Fruit fly (Drosophila melanogaster): Measurements from ENCODE around the gene Jig.

The Jig gene

dm6 chr3R:14575718-14576187, 15.0 kb downstream of the Jig start, which contains the start of gene CG7987 (continued):
- peak; percentile 94 for TF ChIP-seq CG17385 (GFP tag; optimal IDR thresholded peaks at IDR 0.05)
- TF ChIP-seq CG11456 (GFP tag; IDR thresholded peaks at IDR 0.05): 0 out of 3 replicates have a peak, but pooled peaks have one; percentile 3
- TF ChIP-seq kah (GFP tag; optimal IDR thresholded peaks at IDR 0.05): peak; percentile 78
- no peak for TF ChIP-seq onecut (GFP tag; IDR thresholded peaks at IDR 0.05)
- no peak for TF ChIP-seq Nf-YB (GFP tag; optimal IDR thresholded peaks at IDR 0.05)
- no peak for TF ChIP-seq Camta (GFP tag; optimal IDR thresholded peaks at IDR 0.05)
- TF ChIP-seq CG11085 (GFP tag; IDR thresholded peaks at IDR 0.05): no peak
- 0 out of 2 replicates have a peak, but pooled peaks have one; percentile 9 for TF ChIP-seq Rx (GFP tag; IDR thresholded peaks at IDR 0.05)
- TF ChIP-seq Optix (GFP tag; IDR thresholded peaks at IDR 0.05): no peak
- TF ChIP-seq E2f2 (GFP tag; IDR thresholded peaks at IDR 0.05): peak; percentile 84
- no peak for TF ChIP-seq NC2β (GFP tag; optimal IDR thresholded peaks at IDR 0.05)
- TF ChIP-seq CG33213 (GFP tag; optimal IDR thresholded peaks at IDR 0.05): peak; percentile 23
- TF ChIP-seq gro (GFP tag; optimal IDR thresholded peaks at IDR 0.05): peak; percentile 12
- TF ChIP-seq Hmx (GFP tag; optimal IDR thresholded peaks at IDR 0.05): no peak
- TF ChIP-seq CG3281 (GFP tag; optimal IDR thresholded peaks at IDR 0.05): no peak
- TF ChIP-seq MBD-R2 (GFP tag; IDR thresholded peaks at IDR 0.05): peak; percentile 25
- TF ChIP-seq MESR4 (GFP tag; optimal IDR thresholded peaks at IDR 0.05): peak; percentile 49
- 0 out of 2 replicates have a peak, but pooled peaks have one; percentile 15 for TF ChIP-seq sob (GFP tag; IDR thresholded peaks at IDR 0.05)
- peak; percentile 88 for TF ChIP-seq stwl (tag; optimal IDR thresholded peaks at IDR 0.05)
- TF ChIP-seq Rfx (GFP tag; IDR thresholded peaks at IDR 0.05): peak; percentile 64
- TF ChIP-seq Opbp (GFP tag; IDR thresholded peaks at IDR 0.05; ENCODE audit: partially characterized antibody): peak; percentile 67; the same call in 2 of the 3 replicates
- TF ChIP-seq nau (GFP tag; optimal IDR thresholded peaks at IDR 0.05): no peak
- TF ChIP-seq CG15514 (GFP tag; optimal IDR thresholded peaks at IDR 0.05): peak; percentile 27
- TF ChIP-seq phol (tag; optimal IDR thresholded peaks at IDR 0.05): peak; percentile 18
- peak; percentile 40 for TF ChIP-seq zfh2 (GFP tag; optimal IDR thresholded peaks at IDR 0.05)
- TF ChIP-seq CG8359 (GFP tag; optimal IDR thresholded peaks at IDR 0.05; ENCODE audit: borderline replicate concordance): no peak
- peak; percentile 97 for TF ChIP-seq psq (GFP tag; optimal IDR thresholded peaks at IDR 0.05)
- TF ChIP-seq zf30C (GFP tag; optimal IDR thresholded peaks at IDR 0.05): peak; percentile 21
- TF ChIP-seq chinmo (GFP tag; IDR thresholded peaks at IDR 0.05; ENCODE audit: partially characterized antibody): 0 out of 4 replicates have a peak, but pooled peaks have one; percentile 31
- TF ChIP-seq CG18011 (GFP tag; optimal IDR thresholded peaks at IDR 0.05): no peak
- TF ChIP-seq CG16813 (GFP tag; IDR thresholded peaks at IDR 0.05; ENCODE audit: partially characterized antibody): peak; percentile 40; the same call in 1 of the 3 replicates
- peak; percentile 21 for TF ChIP-seq lilli (GFP tag; optimal IDR thresholded peaks at IDR 0.05)
- TF ChIP-seq chif (GFP tag; optimal IDR thresholded peaks at IDR 0.05): no peak
- TF ChIP-seq CG7271 (tag; optimal IDR thresholded peaks at IDR 0.05): no peak
- peak; percentile 49 for TF ChIP-seq HmgZ (tag; optimal IDR thresholded peaks at IDR 0.05)
- no peak for TF ChIP-seq lola (GFP tag; optimal IDR thresholded peaks at IDR 0.05)
- peak; percentile 41; the same call in 1 of the 2 replicates for TF ChIP-seq unc-4 (GFP tag; IDR thresholded peaks at IDR 0.05; ENCODE audit: partially characterized antibody)
- TF ChIP-seq CG9932 (GFP tag; IDR thresholded peaks at IDR 0.05): peak; percentile 53
- TF ChIP-seq CG7786 (GFP tag; optimal IDR thresholded peaks at IDR 0.05): peak; percentile 12
- no peak for TF ChIP-seq CG6689 (GFP tag; IDR thresholded peaks at IDR 0.05)
- TF ChIP-seq esg (GFP tag; conservative IDR thresholded peaks at IDR 0.05): no peak
- peak; percentile 36 for TF ChIP-seq B-H2 (GFP tag; optimal IDR thresholded peaks at IDR 0.05)
- peak; percentile 64 for TF ChIP-seq sug (tag; optimal IDR thresholded peaks at IDR 0.05)
- no peak for TF ChIP-seq NK7.1 (GFP tag; optimal IDR thresholded peaks at IDR 0.05)
- peak; percentile 5 for TF ChIP-seq ftz-f1 (GFP tag; optimal IDR thresholded peaks at IDR 0.05)
- peak in 1 of 2 experiments; percentile 38 for TF ChIP-seq dpn (GFP tag; optimal IDR thresholded peaks at IDR 0.05)
- no peak for TF ChIP-seq tx (GFP tag; optimal IDR thresholded peaks at IDR 0.05)
- TF ChIP-seq E2f1 (GFP tag; IDR thresholded peaks at IDR 0.05): no peak
- TF ChIP-seq CG12659 (GFP tag; optimal IDR thresholded peaks at IDR 0.05): peak; percentile 35
- no peak for TF ChIP-seq otp (GFP tag; IDR thresholded peaks at IDR 0.05)
